Worm (Caenorhabditis elegans): ENCODE measurements around the gene sdha-1.

DNA sequence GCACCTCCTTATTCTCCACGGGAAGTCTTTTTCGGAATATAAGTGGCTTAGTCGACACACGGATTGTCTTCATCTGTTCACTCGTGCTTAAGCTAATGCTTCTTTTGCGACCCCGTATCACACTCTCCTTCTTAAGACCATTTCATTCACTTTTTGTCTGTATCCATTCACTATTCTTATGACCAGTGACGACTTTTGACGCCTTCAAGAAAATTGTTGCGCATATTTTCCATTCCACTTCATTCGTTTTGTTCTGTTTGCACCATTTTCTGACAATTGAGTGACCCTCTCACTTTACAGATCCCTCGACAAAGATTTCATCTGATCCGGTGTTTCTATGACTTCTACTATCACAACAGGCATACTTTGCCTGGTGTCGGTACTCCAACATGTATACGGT lies 38.2 kb downstream of the sdha-1 start, which contains the start of gene H03E18.1:
- TF ChIP-seq ceh-18 (tag; optimal IDR thresholded peaks at IDR 0.05), result no peak
- TF ChIP-seq elt-2 (tag; optimal IDR thresholded peaks at IDR 0.05), result no peak
